Fruit fly (Drosophila melanogaster) whole organism, embryonic: ENCODE data around the gene eIF3d1.

Source experiments
- ATbp ChIP-seq: fragments of 200-800 bp; sonication (Bioruptor generic); optimal IDR thresholded peaks from 2 replicates; lab custom pipeline; 2017; ENCODE audit warnings: missing biosample characterization, mild to moderate bottlenecking, missing genetic modification characterization, missing genetic modification reagents
- CG10267 ChIP-seq: fragments of 200-800 bp; sonication (Bioruptor generic); optimal IDR thresholded peaks from 2 replicates; lab custom pipeline; 2018; ENCODE audit warnings: missing biosample characterization, mild to moderate bottlenecking, missing genetic modification characterization, moderate library complexity
- CG10321 ChIP-seq: fragments of 200-800 bp; sonication (Bioruptor generic); IDR thresholded peaks from 2 replicates; pipeline ENCODE4 v1.3.6; 2022; ENCODE audit warnings: missing biosample characterization, missing genetic modification characterization
- CG10543 ChIP-seq: fragments of 200-800 bp; sonication (Bioruptor generic); optimal IDR thresholded peaks from 3 replicates; lab custom pipeline; 2017; ENCODE audit warnings: missing biosample characterization, mild to moderate bottlenecking, missing genetic modification characterization, moderate library complexity
- CG13296 ChIP-seq: fragments of 200-800 bp; sonication (Bioruptor generic); optimal IDR thresholded peaks from 3 replicates; lab custom pipeline; 2018; ENCODE audit warnings: missing biosample characterization, mild to moderate bottlenecking, missing genetic modification characterization
- CG14860 ChIP-seq: fragments of 200-800 bp; sonication (Bioruptor generic); IDR thresholded peaks from 3 replicates; pipeline ENCODE4 v1.3.6; 2022; ENCODE audit warnings: missing biosample characterization, missing genetic modification characterization; ENCODE audit not compliant: partially characterized antibody
- CG15601 ChIP-seq: fragments of 200-800 bp; sonication (Bioruptor generic); optimal IDR thresholded peaks from 3 replicates; lab custom pipeline; 2019; ENCODE audit warnings: missing biosample characterization, mild to moderate bottlenecking, missing genetic modification characterization, moderate library complexity
- CG17359 ChIP-seq: fragments of 200-800 bp; sonication (Bioruptor generic); optimal IDR thresholded peaks from 3 replicates; lab custom pipeline; 2018; ENCODE audit warnings: missing biosample characterization, mild to moderate bottlenecking, missing genetic modification characterization, moderate library complexity
- CG18262 ChIP-seq: fragments of 200-800 bp; optimal IDR thresholded peaks from 3 replicates; lab custom pipeline; 2019; ENCODE audit warnings: missing biosample characterization, mild to moderate bottlenecking, missing genetic modification characterization, moderate library complexity
- CG2875 ChIP-seq: fragments of 200-800 bp; sonication (Bioruptor generic); optimal IDR thresholded peaks from 2 replicates; lab custom pipeline; 2017; ENCODE audit warnings: missing biosample characterization, mild to moderate bottlenecking, missing genetic modification characterization, missing genetic modification reagents
- CG3065 ChIP-seq: fragments of 200-800 bp; sonication (Bioruptor generic); optimal IDR thresholded peaks from 2 replicates; lab custom pipeline; 2016; ENCODE audit warnings: missing biosample characterization, missing genetic modification characterization
- CG31441 ChIP-seq: fragments of 200-800 bp; sonication (Bioruptor generic); IDR thresholded peaks from 2 replicates; pipeline ENCODE4 v1.3.6; 2022; ENCODE audit warnings: missing biosample characterization, missing genetic modification characterization
- CG33213 ChIP-seq: fragments of 200-800 bp; sonication (Bioruptor generic); optimal IDR thresholded peaks from 3 replicates; lab custom pipeline; 2016; ENCODE audit warnings: missing biosample characterization, missing genetic modification characterization
- CG4360 ChIP-seq: fragments of 200-800 bp; sonication (Bioruptor generic); IDR thresholded peaks from 2 replicates; pipeline ENCODE4 v1.3.6; 2022; ENCODE audit warnings: missing biosample characterization, missing genetic modification characterization
- CG5180 ChIP-seq: fragments of 200-800 bp; sonication (Bioruptor generic); optimal IDR thresholded peaks from 3 replicates; lab custom pipeline; 2017; ENCODE audit warnings: missing biosample characterization, missing genetic modification characterization, mild to moderate bottlenecking, moderate library complexity, missing genetic modification reagents
- CG5245 ChIP-seq: fragments of 200-800 bp; sonication (Bioruptor generic); optimal IDR thresholded peaks from 3 replicates; lab custom pipeline; 2016; ENCODE audit warnings: missing biosample characterization, missing genetic modification characterization
- CG6765 ChIP-seq: fragments of 200-800 bp; sonication (Bioruptor generic); optimal IDR thresholded peaks from 3 replicates; lab custom pipeline; 2017; ENCODE audit warnings: missing biosample characterization, mild to moderate bottlenecking, missing genetic modification characterization
- CG7839 ChIP-seq: fragments of 200-800 bp; sonication (Bioruptor generic); optimal IDR thresholded peaks from 3 replicates; lab custom pipeline; 2018; ENCODE audit warnings: missing biosample characterization, mild to moderate bottlenecking, missing genetic modification characterization, moderate library complexity
- CG8944 ChIP-seq: fragments of 200-800 bp; sonication (Bioruptor generic); optimal IDR thresholded peaks from 3 replicates; lab custom pipeline; 2016; ENCODE audit warnings: missing biosample characterization, missing genetic modification characterization
- CG9609 ChIP-seq: fragments of 200-800 bp; sonication (Bioruptor generic); optimal IDR thresholded peaks from 3 replicates; lab custom pipeline; 2016; ENCODE audit warnings: missing biosample characterization, missing genetic modification characterization
- CG9876 ChIP-seq: fragments of 200-800 bp; sonication (Bioruptor generic); optimal IDR thresholded peaks from 2 replicates; lab custom pipeline; 2016; ENCODE audit warnings: missing biosample characterization, missing genetic modification characterization
- Camta ChIP-seq: fragments of 200-800 bp; sonication (Bioruptor generic); optimal IDR thresholded peaks from 2 replicates; lab custom pipeline; 2016; ENCODE audit warnings: missing biosample characterization, missing genetic modification characterization
- Dip2 ChIP-seq: fragments of 200-800 bp; sonication (Bioruptor generic); IDR thresholded peaks from 2 replicates; pipeline ENCODE4 v1.3.6; 2022; ENCODE audit warnings: missing biosample characterization, missing genetic modification characterization
- Dref ChIP-seq: fragments of 200-800 bp; sonication (Bioruptor generic); IDR thresholded peaks from 2 replicates; pipeline ENCODE4 v1.3.6; 2022; ENCODE audit warnings: missing biosample characterization, missing genetic modification characterization
- Hey ChIP-seq: fragments of 200-800 bp; sonication (Bioruptor generic); optimal IDR thresholded peaks from 3 replicates; lab custom pipeline; 2018; ENCODE audit warnings: missing biosample characterization, mild to moderate bottlenecking, missing genetic modification characterization
- Nf-YB ChIP-seq: fragments of 200-800 bp; sonication (Bioruptor generic); optimal IDR thresholded peaks from 3 replicates; lab custom pipeline; 2019; ENCODE audit warnings: missing biosample characterization, mild to moderate bottlenecking, missing genetic modification characterization, moderate library complexity
- Nf-YC ChIP-seq: fragments of 200-800 bp; optimal IDR thresholded peaks from 3 replicates; lab custom pipeline; 2019; ENCODE audit warnings: missing biosample characterization, mild to moderate bottlenecking, missing genetic modification characterization, moderate library complexity
- Pdp1 ChIP-seq, 2 experiments: fragments of 200-800 bp; sonication (Bioruptor generic); optimal IDR thresholded peaks; 3 replicates each; lab custom pipeline; 2016; ENCODE audit warnings: missing biosample characterization in 2 of 2, missing genetic modification characterization in 2 of 2, mild to moderate bottlenecking in 1 of 2, moderate library complexity in 1 of 2
- Ptx1 ChIP-seq: fragments of 200-800 bp; sonication (Bioruptor generic); IDR thresholded peaks from 2 replicates; pipeline ENCODE4 v1.3.6; 2022; ENCODE audit warnings: missing biosample characterization, missing genetic modification characterization
- Ravus ChIP-seq: fragments of 200-800 bp; sonication (Bioruptor generic); IDR thresholded peaks from 2 replicates; pipeline ENCODE4 v1.3.6; 2022; ENCODE audit warnings: missing biosample characterization, missing genetic modification characterization
- Spps ChIP-seq: fragments of 200-800 bp; sonication (Bioruptor generic); optimal IDR thresholded peaks from 2 replicates; lab custom pipeline; 2018; ENCODE audit warnings: missing biosample characterization, mild to moderate bottlenecking, missing genetic modification characterization
- TFAM ChIP-seq: fragments of 200-800 bp; sonication (Bioruptor generic); optimal IDR thresholded peaks from 2 replicates; lab custom pipeline; 2017; ENCODE audit warnings: missing biosample characterization, missing genetic modification characterization, inconsistent platforms
- Usf ChIP-seq: fragments of 200-800 bp; sonication (Bioruptor generic); optimal IDR thresholded peaks from 2 replicates; lab custom pipeline; 2017; ENCODE audit warnings: missing genotype, missing biosample characterization, missing genetic modification characterization
- Xrp1 ChIP-seq: fragments of 200-800 bp; sonication (Bioruptor generic); IDR thresholded peaks from 2 replicates; pipeline ENCODE4 v1.3.6; 2022; ENCODE audit warnings: missing biosample characterization, missing genetic modification characterization
- al ChIP-seq: fragments of 200-800 bp; sonication (Bioruptor generic); IDR thresholded peaks from 2 replicates; pipeline ENCODE4 v1.3.6; 2022; ENCODE audit warnings: missing biosample characterization, missing genetic modification characterization
- bsh ChIP-seq, 2 experiments: fragments of 200-800 bp; sonication (Bioruptor generic); optimal IDR thresholded peaks; 2 replicates each; lab custom pipeline; 2017 to 2018; ENCODE audit warnings: mild to moderate bottlenecking in 2 of 2, missing biosample characterization in 2 of 2, missing genetic modification characterization in 2 of 2, moderate library complexity in 1 of 2
- crp ChIP-seq, 2 experiments: fragments of 200-800 bp; sonication (Bioruptor generic); optimal IDR thresholded peaks; 2 replicates in 1 of 2; 3 replicates in 1 of 2; lab custom pipeline; 2017; ENCODE audit warnings: missing biosample characterization in 2 of 2, missing genetic modification characterization in 2 of 2, mild to moderate bottlenecking in 1 of 2, moderate library complexity in 1 of 2
- danr ChIP-seq: fragments of 200-800 bp; sonication (Bioruptor generic); IDR thresholded peaks from 2 replicates; pipeline ENCODE4 v1.3.6; 2022; ENCODE audit warnings: missing biosample characterization, missing genetic modification characterization
- dm ChIP-seq: fragments of 200-800 bp; sonication (Bioruptor generic); optimal IDR thresholded peaks from 3 replicates; lab custom pipeline; 2016; ENCODE audit warnings: missing biosample characterization, missing genetic modification characterization
- gce ChIP-seq: fragments of 200-800 bp; sonication (Bioruptor generic); IDR thresholded peaks from 3 replicates; pipeline ENCODE4 v1.3.6; 2022; ENCODE audit warnings: missing biosample characterization, missing genetic modification characterization
- gem ChIP-seq: fragments of 200-800 bp; sonication (Bioruptor generic); optimal IDR thresholded peaks from 2 replicates; lab custom pipeline; 2019; ENCODE audit warnings: missing biosample characterization, mild to moderate bottlenecking, missing genetic modification characterization, moderate library complexity
- gsb-n ChIP-seq: fragments of 200-800 bp; sonication (Bioruptor generic); optimal IDR thresholded peaks from 3 replicates; lab custom pipeline; 2018; ENCODE audit warnings: missing biosample characterization, mild to moderate bottlenecking, missing genetic modification characterization
- jing ChIP-seq: fragments of 200-800 bp; sonication (Bioruptor generic); optimal IDR thresholded peaks from 2 replicates; lab custom pipeline; 2018; ENCODE audit warnings: missing biosample characterization, mild to moderate bottlenecking, missing genetic modification characterization
- ken ChIP-seq: fragments of 200-800 bp; sonication (Bioruptor generic); IDR thresholded peaks from 3 replicates; pipeline ENCODE4 v1.3.6; 2022; ENCODE audit warnings: missing biosample characterization, missing genetic modification characterization
- lbe ChIP-seq: fragments of 200-800 bp; sonication (Bioruptor generic); optimal IDR thresholded peaks from 2 replicates; lab custom pipeline; 2016; ENCODE audit warnings: missing biosample characterization, mild to moderate bottlenecking, missing genetic modification characterization
- luna ChIP-seq: fragments of 200-800 bp; sonication (Bioruptor generic); optimal IDR thresholded peaks from 2 replicates; lab custom pipeline; 2016; ENCODE audit warnings: missing biosample characterization, missing genetic modification characterization
- nmo ChIP-seq: fragments of 200-800 bp; sonication (Bioruptor generic); optimal IDR thresholded peaks from 2 replicates; lab custom pipeline; 2018; ENCODE audit warnings: missing biosample characterization, mild to moderate bottlenecking, missing genetic modification characterization, moderate library complexity
- peb ChIP-seq: fragments of 200-800 bp; sonication (Bioruptor generic); IDR thresholded peaks from 2 replicates; pipeline ENCODE4 v1.3.6; 2022; ENCODE audit warnings: missing biosample characterization, missing genetic modification characterization
- phol ChIP-seq: fragments of 200-800 bp; sonication (Bioruptor generic); optimal IDR thresholded peaks from 3 replicates; lab custom pipeline; 2018; ENCODE audit warnings: missing biosample characterization, mild to moderate bottlenecking, missing genetic modification characterization, moderate library complexity
- shn ChIP-seq: fragments of 200-800 bp; sonication (Bioruptor generic); optimal IDR thresholded peaks from 3 replicates; lab custom pipeline; 2016; ENCODE audit warnings: missing biosample characterization, missing genetic modification characterization
- tup ChIP-seq: fragments of 200-800 bp; sonication (Bioruptor generic); optimal IDR thresholded peaks from 2 replicates; lab custom pipeline; 2016; ENCODE audit warnings: missing biosample characterization, mild to moderate bottlenecking, missing genetic modification characterization, moderate library complexity

Gene eIF3d1

dm6 chr3R:23659598-23659997 lies 20.2 kb upstream of the eIF3d1 start:
- TF ChIP-seq CG14860 (GFP tag; lab: Robert Waterston, UW) (no peak), CG31441 (peak; percentile 35; the same call in 1 of the 2 replicates), CG18262 (peak; percentile 32), CG17359 (peak; percentile 22), danr (GFP tag; lab: Robert Waterston, UW) (no peak), Nf-YC (tag; lab: Kevin White, UChicago) (no peak), CG4360 (GFP tag; lab: Robert Waterston, UW) (no peak), Camta (GFP tag; lab: Kevin White, UChicago) (no peak), jing (no peak), shn (GFP tag; lab: Kevin White, UChicago) (no peak), lbe (GFP tag; lab: Kevin White, UChicago) (no peak), CG3065 (no peak), ken (GFP tag; lab: Robert Waterston, UW) (no peak), Ptx1 (GFP tag; lab: Robert Waterston, UW) (0 out of 2 replicates have a peak, but pooled peaks have one; percentile 6), CG6765 (no peak), gem (tag; lab: Kevin White, UChicago) (peak; percentile 54), CG9876 (GFP tag; lab: Kevin White, UChicago) (no peak), crp (GFP tag; optimal IDR thresholded peaks at IDR 0.05; lab: Kevin White, UChicago) (no peak), CG7839 (tag; lab: Kevin White, UChicago) (peak; percentile 8), al (GFP tag; lab: Robert Waterston, UW) (no peak), Hey (tag; lab: Kevin White, UChicago) (no peak), Usf (no peak), tup (GFP tag; lab: Kevin White, UChicago) (no peak), CG5180 (no peak), Dref (GFP tag; lab: Robert Waterston, UW) (no peak), CG10267 (tag; lab: Kevin White, UChicago) (no peak), CG15601 (tag; lab: Kevin White, UChicago) (no peak), CG2875 (GFP tag; lab: Kevin White, UChicago) (no peak), CG5245 (GFP tag; lab: Kevin White, UChicago) (no peak), Dip2 (GFP tag; lab: Robert Waterston, UW) (no peak), CG10543 (GFP tag; lab: Kevin White, UChicago) (no peak), CG9609 (GFP tag; lab: Kevin White, UChicago) (no peak), peb (GFP tag; lab: Robert Waterston, UW) (no peak), gce (no peak), TFAM (GFP tag; lab: Kevin White, UChicago) (no peak), nmo (GFP tag; lab: Kevin White, UChicago) (peak; percentile 10), CG33213 (GFP tag; lab: Kevin White, UChicago) (no peak), Xrp1 (GFP tag; lab: Robert Waterston, UW) (peak; percentile 19; the same call in 1 of the 2 replicates), CG13296 (GFP tag; lab: Kevin White, UChicago) (no peak), CG10321 (no peak), bsh (GFP tag; optimal IDR thresholded peaks at IDR 0.05; lab: Kevin White, UChicago) (peak in 1 of 2 experiments; percentile 67), CG8944 (GFP tag; lab: Kevin White, UChicago) (no peak), ATbp (GFP tag; lab: Kevin White, UChicago) (peak; percentile 24), luna (GFP tag; lab: Kevin White, UChicago) (no peak), gsb-n (tag; lab: Kevin White, UChicago) (peak; percentile 29), phol (peak; percentile 35), Ravus (GFP tag; lab: Robert Waterston, UW) (no peak), Pdp1 (GFP tag; optimal IDR thresholded peaks at IDR 0.05; lab: Kevin White, UChicago) (no peak), Nf-YB (GFP tag; lab: Kevin White, UChicago) (no peak), dm (GFP tag; lab: Kevin White, UChicago) (no peak), Spps (tag; lab: Kevin White, UChicago) (no peak)
